Fruit fly (Drosophila melanogaster) whole organism, embryonic: ENCODE results near the gene fru.

Source experiments
- CG12942 ChIP-seq: fragments of 200-800 bp; sonication (Bioruptor generic); optimal IDR thresholded peaks from 3 replicates; lab custom pipeline; 2016; ENCODE audit warnings: missing biosample characterization, missing genetic modification characterization
- CG7928 ChIP-seq: fragments of 200-800 bp; sonication (Bioruptor generic); optimal IDR thresholded peaks from 2 replicates; lab custom pipeline; 2017; ENCODE audit warnings: missing biosample characterization, mild to moderate bottlenecking, missing genetic modification characterization
- CG9797 ChIP-seq: fragments of 200-800 bp; sonication (Bioruptor generic); optimal IDR thresholded peaks from 3 replicates; lab custom pipeline; 2018; ENCODE audit warnings: missing biosample characterization, mild to moderate bottlenecking, missing genetic modification characterization
- Camta ChIP-seq: fragments of 200-800 bp; sonication (Bioruptor generic); optimal IDR thresholded peaks from 2 replicates; lab custom pipeline; 2016; ENCODE audit warnings: missing biosample characterization, missing genetic modification characterization
- Gug ChIP-seq: fragments of 200-800 bp; sonication (Bioruptor generic); IDR thresholded peaks from 4 replicates; pipeline ENCODE4 v1.3.6; 2022; ENCODE audit warnings: missing biosample characterization, missing genetic modification characterization
- Lpt ChIP-seq: fragments of >200 bp; optimal IDR thresholded peaks from 2 replicates; lab custom pipeline; 2018; ENCODE audit warnings: missing biosample characterization, missing genetic modification characterization
- Nf-YC ChIP-seq: fragments of 200-800 bp; optimal IDR thresholded peaks from 3 replicates; lab custom pipeline; 2019; ENCODE audit warnings: missing biosample characterization, mild to moderate bottlenecking, missing genetic modification characterization, moderate library complexity
- Poxn ChIP-seq: fragments of 200-800 bp; sonication (Bioruptor generic); IDR thresholded peaks from 2 replicates; pipeline ENCODE4 v1.3.6; 2022; ENCODE audit warnings: missing biosample characterization, missing genetic modification characterization
- Usf ChIP-seq: fragments of 200-800 bp; sonication (Bioruptor generic); optimal IDR thresholded peaks from 2 replicates; lab custom pipeline; 2017; ENCODE audit warnings: missing genotype, missing biosample characterization, missing genetic modification characterization
- so ChIP-seq: fragments of 200-800 bp; sonication (Bioruptor generic); IDR thresholded peaks from 3 replicates; pipeline ENCODE4 v1.3.6; 2022; ENCODE audit warnings: missing biosample characterization, missing genetic modification characterization

- no peak for TF ChIP-seq so (GFP tag; lab: Robert Waterston, UW)
- TF ChIP-seq Lpt (GFP tag; lab: Kevin White, UChicago) = no peak
- no peak for TF ChIP-seq Poxn (GFP tag; lab: Robert Waterston, UW)
- TF ChIP-seq Gug = no peak
- no peak for TF ChIP-seq CG9797 (GFP tag; lab: Kevin White, UChicago)
- TF ChIP-seq CG12942 (GFP tag; lab: Kevin White, UChicago) = no peak
- no peak for TF ChIP-seq Nf-YC (tag; lab: Kevin White, UChicago)
- TF ChIP-seq Camta (GFP tag; lab: Kevin White, UChicago) = no peak
- TF ChIP-seq Usf (GFP tag; lab: Kevin White, UChicago) = no peak
- no peak for TF ChIP-seq CG7928
Observed at dm6 chr3R:18481604-18482003, 63.8 kb downstream of the fru start.
